Worm (Caenorhabditis elegans): ENCODE results near the gene pigk-1.

DNA sequence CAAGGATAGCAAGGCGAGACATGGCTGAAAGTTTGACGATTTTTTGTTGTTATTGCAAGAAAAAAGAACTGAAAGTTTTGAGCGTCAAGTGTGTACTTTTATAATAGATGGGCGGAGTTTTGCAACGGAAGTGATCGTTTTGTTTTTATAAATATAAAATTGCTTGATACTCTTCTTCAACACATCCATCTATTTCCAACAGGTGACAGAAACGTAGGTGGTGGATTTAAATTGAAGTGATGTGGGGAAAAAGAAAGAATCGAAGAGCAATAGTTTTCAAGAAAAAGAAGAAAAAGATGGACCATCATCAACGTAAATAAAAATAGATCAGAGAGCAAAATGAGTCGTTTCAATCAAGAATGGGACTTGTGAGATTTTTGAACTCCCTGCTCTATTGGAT, 42.8 kb downstream of the pigk-1 start, which contains the start of gene ttr-17:
- TF ChIP-seq ama-1 (optimal IDR thresholded peaks at IDR 0.05) (no peak), ZK546.5 (tag; optimal IDR thresholded peaks at IDR 0.05) (no peak)
